Fruit fly (Drosophila melanogaster): ENCODE results near the gene Pex7.

- TF ChIP-seq pan (optimal IDR thresholded peaks at IDR 0.05): no peak
- TF ChIP-seq EcR (GFP tag; optimal IDR thresholded peaks at IDR 0.05): no peak
Observed at dm6 chr3L:8667809-8668593, 21.1 kb downstream of the Pex7 start.
